Fruit fly (Drosophila melanogaster): ENCODE data around the gene ND-B22.

Gene ND-B22

dm6 chr2L:13411566-13411965, 40.7 kb upstream of the ND-B22 start, which contains the start of gene Vm34Ca:
Vm34Ca (minus strand) TSS chr2L:13411631.
- 0 out of 3 replicates have a peak, but pooled peaks have one; percentile 12 for TF ChIP-seq CG14860 (GFP tag; IDR thresholded peaks at IDR 0.05; ENCODE audit: partially characterized antibody)
- TF ChIP-seq CG18262 (tag; optimal IDR thresholded peaks at IDR 0.05) = no peak

- no peak for TF ChIP-seq Fer1 (GFP tag; optimal IDR thresholded peaks at IDR 0.05)
- TF ChIP-seq CHES-1-like (GFP tag; optimal IDR thresholded peaks at IDR 0.05) = no peak
- no peak for TF ChIP-seq chinmo (GFP tag; IDR thresholded peaks at IDR 0.05; ENCODE audit: partially characterized antibody)
- TF ChIP-seq CG10366 (GFP tag; IDR thresholded peaks at IDR 0.05) = no peak
- peak; percentile 5 for TF ChIP-seq CG13775 (GFP tag; optimal IDR thresholded peaks at IDR 0.05)
- peak; percentile 2 for TF ChIP-seq CG12391 (tag; optimal IDR thresholded peaks at IDR 0.05)
- no peak for TF ChIP-seq slp2 (GFP tag; optimal IDR thresholded peaks at IDR 0.05)
- no peak for TF ChIP-seq Jarid2 (GFP tag; optimal IDR thresholded peaks at IDR 0.05)
- TF ChIP-seq gsb (GFP tag; IDR thresholded peaks at IDR 0.05) = no peak
- TF ChIP-seq CG15601 (tag; optimal IDR thresholded peaks at IDR 0.05) = no peak
- TF ChIP-seq ro (GFP tag; IDR thresholded peaks at IDR 0.05) = no peak
- no peak for TF ChIP-seq Hr3 (GFP tag; optimal IDR thresholded peaks at IDR 0.05)
- no peak for TF ChIP-seq CG16779 (GFP tag; IDR thresholded peaks at IDR 0.05)
- TF ChIP-seq CG12299 (tag; optimal IDR thresholded peaks at IDR 0.05) = no peak
- TF ChIP-seq bsh (GFP tag; optimal IDR thresholded peaks at IDR 0.05) = no peak
- TF ChIP-seq CG6272 (GFP tag; IDR thresholded peaks at IDR 0.05) = no peak
- TF ChIP-seq CG16815 (GFP tag; optimal IDR thresholded peaks at IDR 0.05) = no peak
- TF ChIP-seq Bteb2 (GFP tag; optimal IDR thresholded peaks at IDR 0.05) = no peak
- TF ChIP-seq Pdp1 (GFP tag; optimal IDR thresholded peaks at IDR 0.05) = peak in 1 of 2 experiments; percentile 4
- TF ChIP-seq Dref (GFP tag; IDR thresholded peaks at IDR 0.05) = no peak
- no peak for TF ChIP-seq CG2199 (GFP tag; IDR thresholded peaks at IDR 0.05)
- TF ChIP-seq CG13624 (GFP tag; optimal IDR thresholded peaks at IDR 0.05) = no peak
- TF ChIP-seq CG7745 (tag; optimal IDR thresholded peaks at IDR 0.05) = no peak
- TF ChIP-seq ab (GFP tag; optimal IDR thresholded peaks at IDR 0.05) = no peak
- peak; percentile 29 for TF ChIP-seq grau (tag; optimal IDR thresholded peaks at IDR 0.05)
- no peak for TF ChIP-seq CG31441 (GFP tag; IDR thresholded peaks at IDR 0.05)
- TF ChIP-seq CG7963 (GFP tag; IDR thresholded peaks at IDR 0.05; ENCODE audit: partially characterized antibody) = no peak
- peak; percentile 46; the same call in 1 of the 2 replicates for TF ChIP-seq slbo (GFP tag; IDR thresholded peaks at IDR 0.05)
- no peak for TF ChIP-seq tup (GFP tag; optimal IDR thresholded peaks at IDR 0.05)
- no peak for TF ChIP-seq CG12659 (GFP tag; optimal IDR thresholded peaks at IDR 0.05)
- TF ChIP-seq h (optimal IDR thresholded peaks at IDR 0.05) = no peak
- no peak for TF ChIP-seq Nf-YB (GFP tag; optimal IDR thresholded peaks at IDR 0.05)
- no peak for TF ChIP-seq Sox100B (GFP tag; optimal IDR thresholded peaks at IDR 0.05)
- peak; percentile 11 for TF ChIP-seq CG3281 (GFP tag; optimal IDR thresholded peaks at IDR 0.05)
- no peak for TF ChIP-seq D19B (GFP tag; optimal IDR thresholded peaks at IDR 0.05)
- TF ChIP-seq CG17568 (GFP tag; optimal IDR thresholded peaks at IDR 0.05) = no peak
- TF ChIP-seq CG8924 (tag; optimal IDR thresholded peaks at IDR 0.05) = no peak
- no peak for TF ChIP-seq unc-4 (GFP tag; IDR thresholded peaks at IDR 0.05; ENCODE audit: partially characterized antibody)
- TF ChIP-seq Optix (GFP tag; IDR thresholded peaks at IDR 0.05) = no peak
- TF ChIP-seq CG2875 (GFP tag; optimal IDR thresholded peaks at IDR 0.05) = no peak
- TF ChIP-seq Blimp-1 (GFP tag; optimal IDR thresholded peaks at IDR 0.05) = no peak
- TF ChIP-seq CG9215 (GFP tag; IDR thresholded peaks at IDR 0.05) = no peak
- no peak for TF ChIP-seq pum (GFP tag; optimal IDR thresholded peaks at IDR 0.05)
- no peak for TF ChIP-seq nom (GFP tag; optimal IDR thresholded peaks at IDR 0.05)
- TF ChIP-seq Abd-B (GFP tag; optimal IDR thresholded peaks at IDR 0.05) = no peak
- TF ChIP-seq CG14667 (GFP tag; IDR thresholded peaks at IDR 0.05) = no peak
- no peak for TF ChIP-seq cato (GFP tag; optimal IDR thresholded peaks at IDR 0.05; ENCODE audit: borderline replicate concordance)
These were observed 28.7 kb upstream of the ND-B22 start for dm6 chr2L:13399565-13399964.

All from whole organism, embryonic.